Fruit fly (Drosophila melanogaster): Measurements from ENCODE around the gene CG2854.

Gene CG2854

DNA sequence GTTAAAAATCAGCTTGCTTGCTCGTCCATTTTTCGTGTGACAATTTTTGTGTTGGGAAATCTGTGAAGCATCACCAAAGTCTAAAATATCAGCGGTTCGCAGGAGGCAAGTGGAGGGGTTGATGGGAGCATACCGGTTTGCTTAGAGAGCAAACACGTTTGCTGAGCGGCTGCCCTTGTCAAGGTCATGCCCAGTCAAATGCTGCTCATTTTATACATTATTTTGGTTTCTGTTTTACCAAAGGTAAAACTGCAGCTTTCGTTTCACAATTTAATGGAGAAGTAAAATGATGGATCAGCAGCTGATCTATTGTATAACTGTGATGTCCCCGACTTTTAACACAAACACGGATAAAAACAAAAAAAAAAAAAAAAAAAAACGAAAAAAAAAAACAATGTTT, 35.5 kb downstream of the CG2854 start:
- no peak for TF ChIP-seq fd96Ca (GFP tag; IDR thresholded peaks at IDR 0.05)
- no peak for TF ChIP-seq CG32121 (GFP tag; IDR thresholded peaks at IDR 0.05)
- TF ChIP-seq CG34367 (tag; optimal IDR thresholded peaks at IDR 0.05) = no peak
- TF ChIP-seq Pif1A (GFP tag; optimal IDR thresholded peaks at IDR 0.05) = no peak

DNA sequence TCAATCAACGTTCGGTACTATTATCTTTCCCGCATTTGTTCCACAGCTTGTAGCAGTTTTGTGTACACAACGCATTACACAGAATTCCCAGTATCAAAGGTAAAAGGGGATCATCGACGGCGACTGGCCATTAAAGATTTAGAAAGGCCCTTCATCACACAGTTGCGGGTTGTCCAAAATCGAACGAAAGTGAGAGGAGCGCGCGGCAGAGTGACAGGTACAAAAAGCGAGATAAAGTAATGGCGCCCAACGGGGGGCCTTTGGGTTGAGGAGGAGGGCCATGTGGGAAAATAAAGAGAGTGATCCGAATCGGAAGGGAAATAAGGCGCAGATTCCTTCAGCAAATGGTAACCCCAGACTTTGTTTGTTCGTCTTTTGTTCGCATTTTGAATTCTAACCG, 36.8 kb downstream of the CG2854 start:
- TF ChIP-seq Pif1A (GFP tag; optimal IDR thresholded peaks at IDR 0.05) = no peak
- TF ChIP-seq CG8159 (tag; optimal IDR thresholded peaks at IDR 0.05) = no peak
- no peak for TF ChIP-seq Snoo (tag; optimal IDR thresholded peaks at IDR 0.05)
- no peak for TF ChIP-seq CG9948 (tag; optimal IDR thresholded peaks at IDR 0.05)
- TF ChIP-seq CG13204 (GFP tag; optimal IDR thresholded peaks at IDR 0.05) = no peak
- no peak for TF ChIP-seq gl (tag; optimal IDR thresholded peaks at IDR 0.05)
- TF ChIP-seq CG10348 (GFP tag; IDR thresholded peaks at IDR 0.05) = no peak
- TF ChIP-seq CG17806 (tag; optimal IDR thresholded peaks at IDR 0.05) = no peak
- TF ChIP-seq fd96Ca (GFP tag; IDR thresholded peaks at IDR 0.05) = no peak
- TF ChIP-seq CG8301 (tag; optimal IDR thresholded peaks at IDR 0.05) = no peak
- TF ChIP-seq CG4496 (GFP tag; IDR thresholded peaks at IDR 0.05) = no peak
- no peak for TF ChIP-seq CG15710 (tag; optimal IDR thresholded peaks at IDR 0.05)
- TF ChIP-seq CG14655 (GFP tag; optimal IDR thresholded peaks at IDR 0.05) = no peak
- no peak for TF ChIP-seq rn (GFP tag; IDR thresholded peaks at IDR 0.05)
- TF ChIP-seq CG12605 (GFP tag; IDR thresholded peaks at IDR 0.05) = no peak
- TF ChIP-seq Ets98B (GFP tag; IDR thresholded peaks at IDR 0.05) = no peak
- no peak for TF ChIP-seq D1 (tag; optimal IDR thresholded peaks at IDR 0.05)

DNA sequence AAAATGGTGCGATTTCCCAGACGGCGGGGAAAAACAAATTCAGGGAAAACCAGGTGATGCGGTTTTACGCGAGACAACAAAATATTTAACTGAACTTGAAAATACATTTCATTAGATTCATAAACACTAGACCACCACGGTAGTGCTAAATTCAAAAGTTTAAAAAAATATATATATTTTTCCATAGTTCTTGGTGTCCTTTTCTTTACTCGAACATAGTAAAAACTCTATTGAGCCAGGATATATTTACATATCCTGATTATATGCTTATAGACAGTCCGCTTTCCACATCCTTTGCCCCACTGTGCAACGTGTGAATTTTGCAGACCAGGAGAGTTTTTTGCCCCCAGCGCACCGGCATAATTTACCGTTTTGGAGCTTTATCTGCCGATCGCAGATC, 38.5 kb downstream of the CG2854 start:
- peak; percentile 60 for TF ChIP-seq Pif1B (GFP tag; optimal IDR thresholded peaks at IDR 0.05)
- TF ChIP-seq CG8301 (tag; optimal IDR thresholded peaks at IDR 0.05) = peak; percentile 65
- TF ChIP-seq CG13204 (GFP tag; optimal IDR thresholded peaks at IDR 0.05) = no peak
- TF ChIP-seq Snoo (tag; optimal IDR thresholded peaks at IDR 0.05) = peak; percentile 58
- no peak for TF ChIP-seq CG10348 (GFP tag; IDR thresholded peaks at IDR 0.05)
- TF ChIP-seq Ets98B (GFP tag; IDR thresholded peaks at IDR 0.05) = peak; percentile 64
- TF ChIP-seq D1 (tag; optimal IDR thresholded peaks at IDR 0.05) = no peak
- TF ChIP-seq CG34367 (tag; optimal IDR thresholded peaks at IDR 0.05) = no peak
- no peak for TF ChIP-seq gl (tag; optimal IDR thresholded peaks at IDR 0.05)
- no peak for TF ChIP-seq EcR (GFP tag; optimal IDR thresholded peaks at IDR 0.05)
- peak; percentile 82 for TF ChIP-seq CG4496 (GFP tag; IDR thresholded peaks at IDR 0.05)
- peak; percentile 48 for TF ChIP-seq CG15710 (tag; optimal IDR thresholded peaks at IDR 0.05)
- 0 out of 2 replicates have a peak, but pooled peaks have one; percentile 10 for TF ChIP-seq CG12605 (GFP tag; IDR thresholded peaks at IDR 0.05)
- peak; percentile 81 for TF ChIP-seq CG14655 (GFP tag; optimal IDR thresholded peaks at IDR 0.05)
- peak; percentile 44 for TF ChIP-seq CG8159 (tag; optimal IDR thresholded peaks at IDR 0.05)
- TF ChIP-seq CG9948 (tag; optimal IDR thresholded peaks at IDR 0.05) = peak; percentile 45
- TF ChIP-seq CG17806 (tag; optimal IDR thresholded peaks at IDR 0.05) = peak; percentile 24
- TF ChIP-seq fd96Ca (GFP tag; IDR thresholded peaks at IDR 0.05) = peak; percentile 46; the same call in 2 of the 3 replicates
- peak; percentile 50 for TF ChIP-seq CG32121 (GFP tag; IDR thresholded peaks at IDR 0.05)
- TF ChIP-seq Pif1A (GFP tag; optimal IDR thresholded peaks at IDR 0.05) = peak; percentile 71
- TF ChIP-seq rn (GFP tag; IDR thresholded peaks at IDR 0.05) = no peak

DNA sequence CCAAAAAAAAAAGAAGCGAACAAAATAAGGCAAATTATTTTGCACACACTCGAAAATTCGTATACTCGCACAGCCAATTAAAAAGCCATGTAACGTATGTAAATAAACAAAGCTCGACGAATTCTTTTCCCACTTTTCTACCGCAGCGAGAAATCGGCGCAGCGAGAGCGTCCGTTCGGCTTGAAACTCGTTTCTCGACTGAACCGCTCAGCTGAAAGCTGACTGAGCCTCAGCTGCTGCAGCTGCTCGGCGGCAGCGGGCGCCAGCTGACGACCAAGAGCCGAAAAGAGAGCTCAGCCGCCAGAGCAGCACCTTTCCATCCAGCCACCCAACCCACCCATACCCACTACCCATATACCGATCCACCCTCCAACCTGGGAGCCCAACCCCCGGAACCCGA, 39.2 kb downstream of the CG2854 start, which contains the start of gene CG2841:
Gene CG2841 (minus strand): TSS at position 186 of the 400 bp plus-strand sequence.
- TF ChIP-seq CG13204 (GFP tag; optimal IDR thresholded peaks at IDR 0.05) (peak; percentile 50), CG32121 (GFP tag; IDR thresholded peaks at IDR 0.05) (0 out of 2 replicates have a peak, but pooled peaks have one; percentile 6), CG4496 (GFP tag; IDR thresholded peaks at IDR 0.05) (peak; percentile 68), D1 (tag; optimal IDR thresholded peaks at IDR 0.05) (no peak), CG14655 (GFP tag; optimal IDR thresholded peaks at IDR 0.05) (no peak), CG10348 (GFP tag; IDR thresholded peaks at IDR 0.05) (no peak), CG9948 (tag; optimal IDR thresholded peaks at IDR 0.05) (no peak), fd96Ca (GFP tag; IDR thresholded peaks at IDR 0.05) (no peak), Snoo (tag; optimal IDR thresholded peaks at IDR 0.05) (no peak)
